Worm (Caenorhabditis elegans) whole organism, L1 larva: Measurements from ENCODE around the gene F58E6.13.

ENCODE experiments used
- blmp-1 ChIP-seq: fragments of 150-350 bp; optimal IDR thresholded peaks from 2 replicates; lab custom pipeline; 2014; ENCODE audit warnings: missing biosample characterization, missing genetic modification characterization
- egl-13 ChIP-seq: sonication (generic microtip); optimal IDR thresholded peaks from 2 replicates; lab custom pipeline; 2016; ENCODE audit warnings: missing genotype, missing genetic modification reagents, missing genetic modification characterization, missing compliant biosample characterization
- lin-15B ChIP-seq: fragments of 150-350 bp; sonication (generic microtip); optimal IDR thresholded peaks from 3 replicates; lab custom pipeline; 2014; ENCODE audit warnings: missing biosample characterization, missing genetic modification characterization
- lin-39 ChIP-seq: fragments of 150-350 bp; optimal IDR thresholded peaks from 2 replicates; lab custom pipeline; 2014; ENCODE audit warnings: missing biosample characterization, missing genetic modification reagents, missing genetic modification characterization
- mef-2 ChIP-seq: fragments of 150-350 bp; optimal IDR thresholded peaks from 2 replicates; lab custom pipeline; 2014; ENCODE audit warnings: missing biosample characterization, missing genetic modification characterization
- nhr-71 ChIP-seq: sonication (generic microtip); optimal IDR thresholded peaks from 2 replicates; lab custom pipeline; 2016; ENCODE audit warnings: mild to moderate bottlenecking, missing genetic modification characterization, moderate library complexity, missing compliant biosample characterization
- snu-23 ChIP-seq: sonication (generic microtip); optimal IDR thresholded peaks from 2 replicates; lab custom pipeline; 2016; ENCODE audit warnings: missing genetic modification characterization, missing compliant biosample characterization
- unc-62 ChIP-seq: fragments of 150-350 bp; optimal IDR thresholded peaks from 2 replicates; lab custom pipeline; 2014; ENCODE audit warnings: missing biosample characterization, missing genetic modification reagents, missing genetic modification characterization

DNA sequence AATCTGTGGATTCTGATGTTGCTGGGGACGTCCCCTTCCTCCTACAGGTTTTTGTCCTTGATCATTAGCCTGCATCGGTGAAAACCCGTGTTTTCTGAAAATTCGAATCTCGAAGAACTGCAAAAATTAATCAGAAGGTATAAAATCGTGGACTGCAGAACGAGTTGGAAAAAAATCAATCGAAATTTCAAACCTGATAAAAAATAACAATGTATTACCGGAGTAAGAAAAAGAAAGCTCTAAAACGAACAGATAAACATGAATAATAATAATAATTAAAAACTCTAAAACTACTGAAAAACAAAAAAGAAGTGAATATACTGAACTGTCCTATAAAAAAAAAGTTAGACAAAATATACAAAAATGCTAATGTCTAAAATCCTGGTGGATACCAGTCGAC lies 37.9 kb downstream of the F58E6.13 start, which contains the start of gene F46B6.5:
- TF ChIP-seq snu-23 (no peak), egl-13 (tag; lab: Kevin White, UChicago) (no peak), lin-15B (tag; lab: Kevin White, UChicago) (no peak), nhr-71 (no peak), mef-2 (no peak), lin-39 (tag; lab: Kevin White, UChicago) (no peak), blmp-1 (tag; lab: Kevin White, UChicago) (no peak), unc-62 (GFP tag; lab: Kevin White, UChicago) (no peak)
